Fruit fly (Drosophila melanogaster): ENCODE results near the gene synr.

Gene synr

DNA sequence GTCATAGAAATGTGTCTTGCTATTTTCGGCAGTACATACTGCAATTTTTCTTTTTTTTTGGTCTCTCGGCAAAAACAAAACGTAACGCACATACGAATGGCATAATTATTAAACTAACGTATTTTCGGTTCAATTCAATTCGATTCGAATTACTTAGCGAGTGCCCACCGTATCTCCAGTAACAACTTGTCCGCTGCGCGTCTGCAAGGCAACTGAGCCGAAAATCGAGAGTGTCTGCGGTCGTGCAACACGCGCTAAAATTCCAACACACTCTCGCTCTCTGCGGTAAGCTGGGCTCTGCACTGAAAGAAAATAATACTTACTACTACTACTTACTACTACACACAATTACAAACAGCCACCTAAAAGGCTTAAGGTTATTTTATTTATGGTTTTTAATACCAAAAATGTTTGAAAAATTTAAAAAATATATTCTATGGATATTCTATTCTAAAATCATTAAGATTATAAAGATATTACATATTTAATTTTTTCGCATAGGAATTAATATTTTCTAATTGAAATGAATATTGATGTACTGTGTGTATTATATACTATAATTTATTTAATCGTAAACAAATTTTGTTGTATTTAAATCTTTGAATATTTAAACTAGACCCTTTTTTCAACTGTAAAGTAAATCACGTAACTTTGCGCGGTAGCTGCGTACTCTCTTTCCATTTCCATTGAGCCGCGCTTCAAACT lies 35.8 kb upstream of the synr start, which contains the start of gene snsl (continued):
- TF ChIP-seq Eip93F (GFP tag; optimal IDR thresholded peaks at IDR 0.05) (no peak), CG11902 (GFP tag; optimal IDR thresholded peaks at IDR 0.05) (peak; percentile 11), Sox15 (GFP tag; optimal IDR thresholded peaks at IDR 0.05) (peak; percentile 50), dsx (GFP tag; optimal IDR thresholded peaks at IDR 0.05; ENCODE audit: poor library complexity, severe bottlenecking) (peak; percentile 72), CG7368 (GFP tag; optimal IDR thresholded peaks at IDR 0.05) (peak; percentile 7), Hr4 (GFP tag; optimal IDR thresholded peaks at IDR 0.05) (peak; percentile 43), eg (GFP tag; IDR thresholded peaks at IDR 0.05) (peak; percentile 62; the same call in 2 of the 3 replicates), CG6276 (GFP tag; optimal IDR thresholded peaks at IDR 0.05) (peak; percentile 69), CG8119 (GFP tag; IDR thresholded peaks at IDR 0.05) (peak; percentile 82)

- TF ChIP-seq CG10631 (GFP tag; optimal IDR thresholded peaks at IDR 0.05) (peak; percentile 43), Hr4 (GFP tag; optimal IDR thresholded peaks at IDR 0.05) (peak; percentile 76), CG6163 (GFP tag; IDR thresholded peaks at IDR 0.05) (peak; percentile 75; the same call in 2 of the 3 replicates), cyc (GFP tag; optimal IDR thresholded peaks at IDR 0.05) (peak; percentile 10), dac (GFP tag; optimal IDR thresholded peaks at IDR 0.05) (peak; percentile 17), pdm3 (GFP tag; optimal IDR thresholded peaks at IDR 0.05) (peak; percentile 46), Sox15 (GFP tag; optimal IDR thresholded peaks at IDR 0.05) (peak; percentile 20), CG10669 (GFP tag; optimal IDR thresholded peaks at IDR 0.05) (peak; percentile 8), CG31627 (GFP tag; optimal IDR thresholded peaks at IDR 0.05) (no peak), CG8319 (GFP tag; optimal IDR thresholded peaks at IDR 0.05) (no peak), Smox (GFP tag; optimal IDR thresholded peaks at IDR 0.05) (peak; percentile 11), CG34406 (GFP tag; optimal IDR thresholded peaks at IDR 0.05) (peak; percentile 30), CG16779 (tag; optimal IDR thresholded peaks at IDR 0.05) (peak; percentile 17), Ets21C (GFP tag; optimal IDR thresholded peaks at IDR 0.05) (no peak), CG15336 (GFP tag; IDR thresholded peaks at IDR 0.05) (peak; percentile 92), CG8632 (GFP tag; optimal IDR thresholded peaks at IDR 0.05) (peak; percentile 20), CG11762 (GFP tag; optimal IDR thresholded peaks at IDR 0.05; ENCODE audit: insufficient read depth) (peak; percentile 33), salr (GFP tag; optimal IDR thresholded peaks at IDR 0.05) (peak in 1 of 2 experiments; percentile 43), fkh (GFP tag; optimal IDR thresholded peaks at IDR 0.05) (peak; percentile 36), CG11294 (GFP tag; IDR thresholded peaks at IDR 0.05) (peak; percentile 66), ss (GFP tag; optimal IDR thresholded peaks at IDR 0.05) (no peak), fd59A (GFP tag; optimal IDR thresholded peaks at IDR 0.05) (no peak), vri (GFP tag; optimal IDR thresholded peaks at IDR 0.05) (no peak), CG6792 (GFP tag; optimal IDR thresholded peaks at IDR 0.05) (peak; percentile 20), CG6276 (GFP tag; optimal IDR thresholded peaks at IDR 0.05) (peak; percentile 86), eg (GFP tag; IDR thresholded peaks at IDR 0.05) (peak; percentile 91), net (GFP tag; optimal IDR thresholded peaks at IDR 0.05) (peak; percentile 74), lz (GFP tag; optimal IDR thresholded peaks at IDR 0.05) (no peak), Gug (GFP tag; IDR thresholded peaks at IDR 0.05) (peak; percentile 65; the same call in 1 of the 2 replicates), Met (GFP tag; optimal IDR thresholded peaks at IDR 0.05) (no peak), topi (GFP tag; optimal IDR thresholded peaks at IDR 0.05) (no peak), Lpt (GFP tag; optimal IDR thresholded peaks at IDR 0.05) (peak; percentile 20), Ets96B (tag; optimal IDR thresholded peaks at IDR 0.05) (no peak), CG7368 (GFP tag; optimal IDR thresholded peaks at IDR 0.05) (peak; percentile 38), fd85E (GFP tag; optimal IDR thresholded peaks at IDR 0.05) (no peak), svp (GFP tag) (peak; percentile 59), achi (GFP tag; optimal IDR thresholded peaks at IDR 0.05) (peak; percentile 51), Eip78C (GFP tag) (peak; percentile 89), OdsH (GFP tag; optimal IDR thresholded peaks at IDR 0.05) (peak; percentile 60), CG4318 (GFP tag; optimal IDR thresholded peaks at IDR 0.05) (peak; percentile 24), Hr38 (GFP tag; optimal IDR thresholded peaks at IDR 0.05) (no peak), CG32006 (GFP tag; optimal IDR thresholded peaks at IDR 0.05) (peak; percentile 65), CG8119 (GFP tag; IDR thresholded peaks at IDR 0.05) (peak; percentile 87), CG3919 (GFP tag; optimal IDR thresholded peaks at IDR 0.05) (peak; percentile 49)
These were observed 34.6 kb upstream of the synr start for dm6 chr2L:4907986-4908385.
